Worm (Caenorhabditis elegans): Measurements from ENCODE around the gene anmt-3.

ce11 chrV:9964152-9964785 is 6.1 kb upstream of the anmt-3 start:
- no peak for TF ChIP-seq mbf-1 (tag; optimal IDR thresholded peaks at IDR 0.05)
- no peak for TF ChIP-seq nhr-23 (tag; optimal IDR thresholded peaks at IDR 0.05)
- no peak for TF ChIP-seq egl-27 (tag; optimal IDR thresholded peaks at IDR 0.05)
- TF ChIP-seq nhr-6 (tag; optimal IDR thresholded peaks at IDR 0.05), result no peak

Measured in whole organism, L2 larva.